Worm (Caenorhabditis elegans): ENCODE results near the gene C10C5.3.

C10C5.3 gene

DNA sequence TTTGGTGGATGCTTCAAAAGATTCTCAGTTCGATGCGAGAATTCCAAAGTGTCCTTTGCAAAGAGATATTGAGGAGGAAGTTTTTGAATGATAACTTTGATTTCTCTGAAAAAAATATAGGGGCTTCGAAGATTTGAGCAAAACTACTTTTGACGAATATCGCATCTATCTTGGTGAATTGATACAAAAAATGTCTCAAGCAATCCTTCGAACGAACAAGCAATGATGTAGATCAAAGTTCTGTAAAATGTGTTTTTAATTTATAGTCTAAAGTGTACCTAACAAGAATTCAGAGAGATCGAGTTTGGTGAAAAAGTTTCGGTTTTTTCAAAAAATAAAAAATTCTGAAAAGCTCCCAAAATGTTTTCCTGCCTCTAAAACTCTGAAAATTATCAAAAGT is 22.6 kb downstream of the C10C5.3 start, which contains the start of gene F56D5.3:
Gene F56D5.3, plus strand, starts transcription at position 301 of the 400 bp plus-strand sequence.
- TF ChIP-seq jun-1 (tag; optimal IDR thresholded peaks at IDR 0.05) (no peak), nhr-28 (tag; optimal IDR thresholded peaks at IDR 0.05) (no peak), mdl-1 (tag; optimal IDR thresholded peaks at IDR 0.05) (no peak), ztf-4 (tag; optimal IDR thresholded peaks at IDR 0.05) (no peak), rnt-1 (tag; optimal IDR thresholded peaks at IDR 0.05) (no peak), fkh-4 (tag; optimal IDR thresholded peaks at IDR 0.05; ENCODE audit: borderline replicate concordance) (no peak), skn-1 (tag; optimal IDR thresholded peaks at IDR 0.05) (no peak), elt-3 (tag; optimal IDR thresholded peaks at IDR 0.05) (no peak), hpl-2 (GFP tag; optimal IDR thresholded peaks at IDR 0.05) (no peak), irx-1 (tag; optimal IDR thresholded peaks at IDR 0.05) (no peak)

DNA sequence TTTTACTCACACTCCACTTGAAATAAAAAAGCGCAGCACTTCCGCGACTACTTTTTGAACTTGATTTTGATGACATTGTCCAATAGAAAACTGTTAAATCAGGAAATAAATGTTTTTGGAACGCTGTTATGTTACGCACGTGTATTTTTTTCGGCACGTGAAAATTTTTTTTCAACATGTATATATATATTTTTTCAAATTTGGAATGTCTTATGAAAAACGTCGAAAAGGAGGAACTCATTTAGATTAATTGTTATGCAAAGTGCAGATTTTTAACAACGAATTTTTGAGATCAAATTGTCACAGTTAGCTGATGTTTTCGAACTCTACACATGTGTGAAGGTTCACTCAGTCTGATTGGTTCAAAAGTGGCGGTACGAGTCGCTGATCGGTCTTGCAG is 23.9 kb downstream of the C10C5.3 start, which contains the start of gene F56D5.2:
Gene F56D5.2, minus strand, starts transcription at position 101 of the 400 bp plus-strand sequence.
- TF ChIP-seq mdl-1 (tag; optimal IDR thresholded peaks at IDR 0.05) (no peak), Y116A8C.19 (tag; optimal IDR thresholded peaks at IDR 0.05; ENCODE audit: borderline replicate concordance) (no peak), C16A3.4 (tag; optimal IDR thresholded peaks at IDR 0.05) (no peak), xbp-1 (tag; optimal IDR thresholded peaks at IDR 0.05) (no peak), lin-39 (tag; optimal IDR thresholded peaks at IDR 0.05) (no peak), blmp-1 (tag; optimal IDR thresholded peaks at IDR 0.05) (no peak), mep-1 (tag; optimal IDR thresholded peaks at IDR 0.05) (no peak), egl-27 (tag; optimal IDR thresholded peaks at IDR 0.05) (no peak), lin-14 (GFP tag; optimal IDR thresholded peaks at IDR 0.05) (no peak), hpl-2 (GFP tag; optimal IDR thresholded peaks at IDR 0.05) (no peak), nhr-85 (tag) (no peak), unc-86 (tag; optimal IDR thresholded peaks at IDR 0.05) (no peak), mef-2 (tag; optimal IDR thresholded peaks at IDR 0.05) (no peak), sptf-1 (tag; optimal IDR thresholded peaks at IDR 0.05) (no peak), ceh-88 (GFP tag; IDR thresholded peaks at IDR 0.05) (no peak), tlp-1 (tag; optimal IDR thresholded peaks at IDR 0.05) (no peak), alr-1 (tag; optimal IDR thresholded peaks at IDR 0.05; ENCODE audit: borderline replicate concordance) (no peak), unc-62 (GFP tag; optimal IDR thresholded peaks at IDR 0.05) (no peak), nhr-12 (tag; optimal IDR thresholded peaks at IDR 0.05) (no peak), zip-4 (GFP tag; optimal IDR thresholded peaks at IDR 0.05) (no peak)

ce11 chrIV:9401715-9402114 is 27.1 kb downstream of the C10C5.3 start, which contains the start of gene F56D5.6:
F56D5.6 (plus strand) TSS chrIV:9401922.
- no peak for TF ChIP-seq ceh-63 (GFP tag; optimal IDR thresholded peaks at IDR 0.05)
- no peak for TF ChIP-seq alr-1 (tag; optimal IDR thresholded peaks at IDR 0.05; ENCODE audit: borderline replicate concordance)
- no peak for TF ChIP-seq hlh-17 (GFP tag; optimal IDR thresholded peaks at IDR 0.05; ENCODE audit: borderline replicate concordance)
- TF ChIP-seq mab-9 (GFP tag; IDR thresholded peaks at IDR 0.05), result no peak
- TF ChIP-seq elt-2 (tag; optimal IDR thresholded peaks at IDR 0.05), result peak; percentile 17
- no peak for TF ChIP-seq dsc-1 (tag; optimal IDR thresholded peaks at IDR 0.05)
- no peak for TF ChIP-seq zip-4 (GFP tag; optimal IDR thresholded peaks at IDR 0.05)

- TF ChIP-seq lin-14 (GFP tag; optimal IDR thresholded peaks at IDR 0.05) (no peak), mdl-1 (tag; optimal IDR thresholded peaks at IDR 0.05) (no peak), efl-1 (optimal IDR thresholded peaks at IDR 0.05) (peak; percentile 93 to 96), efl-1 (GFP tag; optimal IDR thresholded peaks at IDR 0.05 in 1 of 2) (peak; percentile 92 to 99), mef-2 (tag; optimal IDR thresholded peaks at IDR 0.05) (no peak), lsy-2 (tag; optimal IDR thresholded peaks at IDR 0.05) (peak in 1 of 2 experiments; percentile 39), ceh-8 (GFP tag; optimal IDR thresholded peaks at IDR 0.05) (no peak), isw-1 (GFP tag; IDR thresholded peaks at IDR 0.05) (peak; percentile 55), skn-1 (tag; optimal IDR thresholded peaks at IDR 0.05) (no peak), unc-130 (tag; optimal IDR thresholded peaks at IDR 0.05) (no peak), ama-1 (optimal IDR thresholded peaks at IDR 0.05) (no peak), pqm-1 (tag; optimal IDR thresholded peaks at IDR 0.05) (no peak), Y116A8C.19 (tag; optimal IDR thresholded peaks at IDR 0.05; ENCODE audit: borderline replicate concordance) (no peak), C34B4.2 (tag; optimal IDR thresholded peaks at IDR 0.05) (no peak), irx-1 (tag; optimal IDR thresholded peaks at IDR 0.05) (peak; percentile 38), ceh-82 (tag; optimal IDR thresholded peaks at IDR 0.05) (peak in 1 of 3 experiments; percentile 8), lin-39 (tag; optimal IDR thresholded peaks at IDR 0.05) (no peak), snpc-4 (tag; optimal IDR thresholded peaks at IDR 0.05) (no peak), snu-23 (GFP tag; optimal IDR thresholded peaks at IDR 0.05) (peak; percentile 22), tlp-1 (tag; optimal IDR thresholded peaks at IDR 0.05) (no peak), egl-27 (tag; optimal IDR thresholded peaks at IDR 0.05) (no peak), lin-35 (GFP tag; optimal IDR thresholded peaks at IDR 0.05) (peak; percentile 87 to 93), swsn-7 (tag; optimal IDR thresholded peaks at IDR 0.05) (peak; percentile 10)
Observed at ce11 chrIV:9403761-9404420, 29.3 kb downstream of the C10C5.3 start.

Measured in whole organism, L1 larva.